Worm (Caenorhabditis elegans) whole organism, early embryonic: Measurements from ENCODE around the gene ZK637.4.

ENCODE experiments used
- B0310.2 ChIP-seq: sonication (generic microtip); optimal IDR thresholded peaks from 2 replicates; lab custom pipeline; 2016; ENCODE audit warnings: mild to moderate bottlenecking, missing genetic modification characterization, missing compliant biosample characterization
- ama-1 ChIP-seq: fragments of 150-350 bp; optimal IDR thresholded peaks from 2 replicates; lab custom pipeline; 2014
- ceh-13 ChIP-seq: fragments of 200-800 bp; sonication (Bioruptor generic); optimal IDR thresholded peaks from 2 replicates; lab custom pipeline; 2018; ENCODE audit warnings: mild to moderate bottlenecking, missing genetic modification characterization, missing compliant biosample characterization
- hmg-4 ChIP-seq: fragments of 200-800 bp; sonication (Bioruptor generic); optimal IDR thresholded peaks from 2 replicates; lab custom pipeline; 2018; ENCODE audit warnings: mild to moderate bottlenecking, missing genetic modification characterization, missing compliant biosample characterization
- pes-1 ChIP-seq: fragments of 200-800 bp; sonication (Bioruptor generic); IDR thresholded peaks from 2 replicates; pipeline ENCODE4 v1.3.6; 2022; ENCODE audit warnings: missing genetic modification reagents, missing genetic modification characterization, missing compliant biosample characterization
- tbx-11 ChIP-seq: fragments of 200-800 bp; sonication (Bioruptor generic); IDR thresholded peaks from 2 replicates; pipeline ENCODE4 v1.3.6; 2022; ENCODE audit warnings: missing genetic modification characterization, missing compliant biosample characterization

- TF ChIP-seq ceh-13 (GFP tag; lab: Kevin White, UChicago), result no peak
- no peak for TF ChIP-seq tbx-11
- no peak for TF ChIP-seq pes-1 (GFP tag; lab: Robert Waterston, UW)
- peak; percentile 33 for TF ChIP-seq hmg-4 (GFP tag; lab: Kevin White, UChicago)
- no peak for TF ChIP-seq B0310.2
- TF ChIP-seq ama-1, result no peak
Measured at ce11 chrIII:8873045-8873457, 20.5 kb upstream of the ZK637.4 start.
